Worm (Caenorhabditis elegans): ENCODE measurements around the gene str-7.

str-7 gene

ce11 chrV:16094284-16094683 is 5.1 kb downstream of the str-7 start, which contains the start of gene F22B8.7:
Gene F22B8.7, plus strand, starts transcription at chrV:16094584.
- no peak for TF ChIP-seq tag-97 (GFP tag; IDR thresholded peaks at IDR 0.05)
- no peak for TF ChIP-seq Y105C5A.15 (GFP tag; IDR thresholded peaks at IDR 0.05)
- TF ChIP-seq daf-12 (tag; optimal IDR thresholded peaks at IDR 0.05): no peak
- no peak for TF ChIP-seq lim-7 (GFP tag; IDR thresholded peaks at IDR 0.05)
- TF ChIP-seq nhr-25 (tag; optimal IDR thresholded peaks at IDR 0.05; ENCODE audit: borderline replicate concordance, insufficient read depth): no peak
- no peak for TF ChIP-seq lin-1 (GFP tag; IDR thresholded peaks at IDR 0.05)
- TF ChIP-seq lin-38 (GFP tag; IDR thresholded peaks at IDR 0.05): no peak
- TF ChIP-seq lin-29 (GFP tag; IDR thresholded peaks at IDR 0.05): no peak

ce11 chrV:16090685-16091084 is 8.7 kb downstream of the str-7 start, which contains the start of gene F22B8.3:
Gene F22B8.3, plus strand, starts transcription at chrV:16090985.
- TF ChIP-seq unc-62 (GFP tag; optimal IDR thresholded peaks at IDR 0.05 in 1 of 2): peak in 1 of 2 experiments; percentile 48
- TF ChIP-seq unc-62 (tag; optimal IDR thresholded peaks at IDR 0.05): no peak
- TF ChIP-seq F26F4.8 (GFP tag; conservative IDR thresholded peaks at IDR 0.05): no peak
- TF ChIP-seq lir-3 (tag; optimal IDR thresholded peaks at IDR 0.05): no peak
- TF ChIP-seq ztf-11 (tag; optimal IDR thresholded peaks at IDR 0.05): no peak
- TF ChIP-seq zip-11 (GFP tag; IDR thresholded peaks at IDR 0.05): no peak
- TF ChIP-seq ama-1 (optimal IDR thresholded peaks at IDR 0.05): no peak
- no peak for TF ChIP-seq pha-4 (GFP tag; IDR thresholded peaks at IDR 0.05)
- TF ChIP-seq pha-4 (tag; optimal IDR thresholded peaks at IDR 0.05): no peak
- TF ChIP-seq lim-7 (GFP tag; IDR thresholded peaks at IDR 0.05): no peak

- no peak for TF ChIP-seq hlh-11 (tag; optimal IDR thresholded peaks at IDR 0.05)
- TF ChIP-seq daf-16 (GFP tag; optimal IDR thresholded peaks at IDR 0.05): no peak
- peak; percentile 86 for TF ChIP-seq daf-16 (tag; optimal IDR thresholded peaks at IDR 0.05)
- TF ChIP-seq nhr-28 (tag; optimal IDR thresholded peaks at IDR 0.05): peak; percentile 87
- peak; percentile 27 for TF ChIP-seq dve-1 (tag; optimal IDR thresholded peaks at IDR 0.05; ENCODE audit: insufficient read depth)
- TF ChIP-seq pha-4 (GFP tag; IDR thresholded peaks at IDR 0.05): no peak
- TF ChIP-seq pha-4 (tag; optimal IDR thresholded peaks at IDR 0.05): peak; percentile 7
- TF ChIP-seq php-3 (GFP tag; IDR thresholded peaks at IDR 0.05): 0 out of 2 replicates have a peak, but pooled peaks have one; percentile 27
- no peak for TF ChIP-seq F44E2.7 (GFP tag; IDR thresholded peaks at IDR 0.05)
These were observed 18.7 kb downstream of the str-7 start for ce11 chrV:16080678-16081077.

- TF ChIP-seq nhr-10 (tag; optimal IDR thresholded peaks at IDR 0.05) (no peak), egl-27 (tag; optimal IDR thresholded peaks at IDR 0.05) (no peak), ceh-20 (GFP tag; IDR thresholded peaks at IDR 0.05) (no peak), aly-2 (tag; optimal IDR thresholded peaks at IDR 0.05) (no peak), sdz-12 (GFP tag; optimal IDR thresholded peaks at IDR 0.05) (no peak), Y48G9A.11 (GFP tag; IDR thresholded peaks at IDR 0.05) (no peak), mdl-1 (tag; optimal IDR thresholded peaks at IDR 0.05) (no peak), skn-1 (tag; optimal IDR thresholded peaks at IDR 0.05) (no peak), nhr-48 (tag; optimal IDR thresholded peaks at IDR 0.05) (peak; percentile 14), ceh-44 (GFP tag; IDR thresholded peaks at IDR 0.05) (no peak), dmd-9 (GFP tag; IDR thresholded peaks at IDR 0.05) (no peak), lim-7 (GFP tag; IDR thresholded peaks at IDR 0.05) (no peak), F10B5.3 (tag; optimal IDR thresholded peaks at IDR 0.05) (no peak), unc-130 (GFP tag; optimal IDR thresholded peaks at IDR 0.05) (no peak), duxl-1 (tag; optimal IDR thresholded peaks at IDR 0.05; ENCODE audit: poor library complexity) (no peak), T26A8.4 (GFP tag; IDR thresholded peaks at IDR 0.05) (no peak), nhr-41 (GFP tag; IDR thresholded peaks at IDR 0.05) (no peak), dve-1 (tag; optimal IDR thresholded peaks at IDR 0.05; ENCODE audit: insufficient read depth) (peak; percentile 41), snpc-4 (tag; optimal IDR thresholded peaks at IDR 0.05) (no peak), madf-9 (GFP tag; conservative IDR thresholded peaks at IDR 0.05) (no peak), Y75B8A.6 (GFP tag; IDR thresholded peaks at IDR 0.05) (no peak), fkh-10 (GFP tag; optimal IDR thresholded peaks at IDR 0.05) (no peak), rbr-2 (tag; optimal IDR thresholded peaks at IDR 0.05) (no peak), F49E8.2 (tag; optimal IDR thresholded peaks at IDR 0.05; ENCODE audit: borderline replicate concordance) (no peak), spr-1 (tag; optimal IDR thresholded peaks at IDR 0.05) (no peak), T20F7.1 (GFP tag; optimal IDR thresholded peaks at IDR 0.05) (no peak), daf-16 (GFP tag; optimal IDR thresholded peaks at IDR 0.05) (no peak), daf-16 (tag; optimal IDR thresholded peaks at IDR 0.05) (peak; percentile 42)
These were observed 19.3 kb downstream of the str-7 start for ce11 chrV:16080039-16080438.

Measured in whole organism, L4 larva.